Worm (Caenorhabditis elegans): ENCODE measurements around the gene ccep-135.

The ccep-135 gene

ce11 chrIII:3091572-3091971 is at the start of gene ccep-135:
Gene ccep-135, plus strand, starts transcription at chrIII:3091872.
- TF ChIP-seq ceh-16 (tag; optimal IDR thresholded peaks at IDR 0.05): no peak
- TF ChIP-seq mml-1 (tag; optimal IDR thresholded peaks at IDR 0.05): no peak
- TF ChIP-seq fkh-2 (tag; optimal IDR thresholded peaks at IDR 0.05): no peak
- TF ChIP-seq pqm-1 (tag; optimal IDR thresholded peaks at IDR 0.05): no peak
- no peak for TF ChIP-seq daf-12 (tag; optimal IDR thresholded peaks at IDR 0.05)
- no peak for TF ChIP-seq ceh-9 (tag; optimal IDR thresholded peaks at IDR 0.05)
- no peak for TF ChIP-seq unc-62 (GFP tag; optimal IDR thresholded peaks at IDR 0.05)
- no peak for TF ChIP-seq pha-4 (tag; optimal IDR thresholded peaks at IDR 0.05)
- TF ChIP-seq ZK546.5 (tag; optimal IDR thresholded peaks at IDR 0.05): no peak
- no peak for TF ChIP-seq egl-27 (tag; optimal IDR thresholded peaks at IDR 0.05)

- TF ChIP-seq nhr-43 (tag; optimal IDR thresholded peaks at IDR 0.05; ENCODE audit: poor library complexity, severe bottlenecking) (no peak), nfya-1 (tag; optimal IDR thresholded peaks at IDR 0.05; ENCODE audit: insufficient read depth) (no peak), nhr-28 (tag; optimal IDR thresholded peaks at IDR 0.05) (no peak), pqm-1 (tag; optimal IDR thresholded peaks at IDR 0.05) (no peak), sea-2 (GFP tag; optimal IDR thresholded peaks at IDR 0.05) (no peak), nhr-23 (tag; optimal IDR thresholded peaks at IDR 0.05) (no peak), ztf-11 (tag; optimal IDR thresholded peaks at IDR 0.05) (no peak), ztf-4 (tag; optimal IDR thresholded peaks at IDR 0.05) (no peak), ceh-16 (tag; optimal IDR thresholded peaks at IDR 0.05) (no peak), ceh-9 (tag; optimal IDR thresholded peaks at IDR 0.05) (no peak)
These were observed 44.6 kb upstream of the ccep-135 start, which contains the start of gene cutl-25 for ce11 chrIII:3047040-3047439. Gene cutl-25, minus strand, starts transcription at chrIII:3047140.

ce11 chrIII:3047909-3048308 is 43.8 kb upstream of the ccep-135 start:
- TF ChIP-seq ceh-28 (tag; optimal IDR thresholded peaks at IDR 0.05): no peak
- TF ChIP-seq nhr-28 (tag; optimal IDR thresholded peaks at IDR 0.05): no peak
- no peak for TF ChIP-seq unc-62 (GFP tag; optimal IDR thresholded peaks at IDR 0.05)
- TF ChIP-seq nhr-76 (tag; optimal IDR thresholded peaks at IDR 0.05): no peak
- no peak for TF ChIP-seq tbx-2 (tag; optimal IDR thresholded peaks at IDR 0.05)
- TF ChIP-seq pqm-1 (tag; optimal IDR thresholded peaks at IDR 0.05): no peak
- TF ChIP-seq ztf-4 (tag; optimal IDR thresholded peaks at IDR 0.05): no peak
- TF ChIP-seq sea-2 (GFP tag; optimal IDR thresholded peaks at IDR 0.05): no peak
- TF ChIP-seq egl-5 (tag; optimal IDR thresholded peaks at IDR 0.05): no peak
- TF ChIP-seq nfya-1 (tag; optimal IDR thresholded peaks at IDR 0.05; ENCODE audit: insufficient read depth): no peak
- no peak for TF ChIP-seq jun-1 (tag; optimal IDR thresholded peaks at IDR 0.05)
- TF ChIP-seq ZK546.5 (tag; optimal IDR thresholded peaks at IDR 0.05): no peak

- TF ChIP-seq nhr-67 (tag; optimal IDR thresholded peaks at IDR 0.05) (no peak), fos-1 (tag; optimal IDR thresholded peaks at IDR 0.05) (no peak), nhr-11 (tag; optimal IDR thresholded peaks at IDR 0.05) (no peak), R02D3.7 (tag; optimal IDR thresholded peaks at IDR 0.05) (no peak), unc-39 (tag; optimal IDR thresholded peaks at IDR 0.05) (no peak), elt-3 (tag; optimal IDR thresholded peaks at IDR 0.05) (no peak), ztf-11 (tag; optimal IDR thresholded peaks at IDR 0.05) (no peak), nhr-25 (tag; optimal IDR thresholded peaks at IDR 0.05) (no peak), eor-1 (tag; optimal IDR thresholded peaks at IDR 0.05) (no peak), aly-2 (tag; optimal IDR thresholded peaks at IDR 0.05) (no peak), skn-1 (tag; optimal IDR thresholded peaks at IDR 0.05) (no peak), ZK546.5 (tag; optimal IDR thresholded peaks at IDR 0.05) (no peak), ceh-9 (tag; optimal IDR thresholded peaks at IDR 0.05) (no peak), lin-15B (tag; optimal IDR thresholded peaks at IDR 0.05) (no peak), nfya-1 (tag; optimal IDR thresholded peaks at IDR 0.05; ENCODE audit: insufficient read depth) (no peak), fkh-2 (tag; optimal IDR thresholded peaks at IDR 0.05) (no peak), snpc-4 (tag; optimal IDR thresholded peaks at IDR 0.05) (no peak), ceh-82 (tag; optimal IDR thresholded peaks at IDR 0.05) (no peak)
These were observed 35.8 kb upstream of the ccep-135 start for ce11 chrIII:3055878-3056277.

ce11 chrIII:3060262-3060661 is 31.4 kb upstream of the ccep-135 start, which contains the start of gene fipr-29:
Gene fipr-29, minus strand, starts transcription at chrIII:3060362.
- TF ChIP-seq lin-15B (tag; optimal IDR thresholded peaks at IDR 0.05): no peak
- TF ChIP-seq jun-1 (tag; optimal IDR thresholded peaks at IDR 0.05): no peak
- TF ChIP-seq zag-1 (tag; optimal IDR thresholded peaks at IDR 0.05): no peak

All from whole organism, L3 larva.